Worm (Caenorhabditis elegans): ENCODE results near the gene B0284.3.

The B0284.3 gene

DNA sequence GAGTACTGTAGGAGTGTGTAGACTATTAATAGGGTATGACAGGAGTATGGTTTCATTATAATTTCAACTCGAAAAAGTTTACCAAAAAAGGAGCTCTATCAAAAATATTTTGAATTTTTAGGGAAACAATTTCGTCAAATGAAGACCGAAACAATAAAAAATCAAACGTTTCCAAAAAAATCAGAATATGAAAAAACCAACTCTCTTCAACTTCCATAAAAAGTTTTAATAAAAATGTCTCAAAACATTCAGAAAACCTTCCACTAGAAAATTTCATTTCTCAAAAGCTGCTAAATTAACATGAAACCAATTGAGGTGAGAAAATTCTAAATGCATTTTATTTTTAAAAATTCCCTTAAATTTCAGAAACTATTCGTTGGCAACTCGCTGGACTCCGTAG is 9.0 kb downstream of the B0284.3 start, which contains the start of gene ckb-3:
Gene ckb-3 (plus strand): TSS at position 301 of the 400 bp plus-strand sequence.
- TF ChIP-seq ceh-90 (tag; optimal IDR thresholded peaks at IDR 0.05) = no peak

DNA sequence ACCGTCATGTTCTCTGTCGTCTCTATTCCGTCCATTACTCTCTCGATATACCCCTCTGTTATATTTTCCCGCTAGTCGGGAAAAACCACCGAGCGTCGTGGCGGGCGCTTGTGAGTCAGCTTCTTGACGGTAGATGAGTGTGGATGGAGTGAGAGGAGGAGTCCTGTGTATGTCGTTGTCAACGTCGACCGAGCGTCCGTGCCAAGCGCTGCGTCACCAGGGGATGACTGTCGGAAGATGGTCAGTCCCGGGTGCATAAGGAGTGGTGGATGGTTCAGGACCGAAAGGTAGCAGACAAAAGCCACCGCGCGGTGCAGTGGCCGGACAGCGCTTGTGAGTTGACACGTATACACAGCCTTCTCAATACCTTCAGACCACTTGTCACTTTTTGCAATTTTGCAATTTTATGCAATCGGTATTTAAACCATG is 10.2 kb downstream of the B0284.3 start:
- TF ChIP-seq nhr-90 (tag; optimal IDR thresholded peaks at IDR 0.05; ENCODE audit: poor library complexity) (peak; percentile 37), nhr-71 (tag; optimal IDR thresholded peaks at IDR 0.05) (peak; percentile 61), nhr-20 (tag; optimal IDR thresholded peaks at IDR 0.05) (peak; percentile 36), swsn-7 (tag; optimal IDR thresholded peaks at IDR 0.05) (peak; percentile 21), nhr-47 (tag; optimal IDR thresholded peaks at IDR 0.05) (peak; percentile 51), lin-35 (GFP tag; optimal IDR thresholded peaks at IDR 0.05) (peak in 1 of 2 experiments; percentile 26), nhr-19 (GFP tag; conservative IDR thresholded peaks at IDR 0.05) (peak; percentile 68), C16A3.4 (tag; optimal IDR thresholded peaks at IDR 0.05) (peak; percentile 13), aly-2 (tag; optimal IDR thresholded peaks at IDR 0.05) (peak; percentile 35), snu-23 (GFP tag; optimal IDR thresholded peaks at IDR 0.05) (peak; percentile 45), jun-1 (tag; optimal IDR thresholded peaks at IDR 0.05) (peak; percentile 17), lir-3 (tag; optimal IDR thresholded peaks at IDR 0.05; ENCODE audit: poor library complexity) (peak; percentile 27), tbx-2 (tag; optimal IDR thresholded peaks at IDR 0.05) (peak; percentile 24), mdl-1 (tag; optimal IDR thresholded peaks at IDR 0.05) (peak in 1 of 2 experiments; percentile 14), lsy-2 (tag; optimal IDR thresholded peaks at IDR 0.05) (peak in 1 of 2 experiments; percentile 57), dsc-1 (tag; optimal IDR thresholded peaks at IDR 0.05) (peak; percentile 44), xbp-1 (tag; optimal IDR thresholded peaks at IDR 0.05) (peak; percentile 28), efl-1 (optimal IDR thresholded peaks at IDR 0.05) (peak in 1 of 2 experiments; percentile 9), efl-1 (GFP tag; optimal IDR thresholded peaks at IDR 0.05 in 1 of 2) (peak in 1 of 2 experiments; percentile 70)

DNA sequence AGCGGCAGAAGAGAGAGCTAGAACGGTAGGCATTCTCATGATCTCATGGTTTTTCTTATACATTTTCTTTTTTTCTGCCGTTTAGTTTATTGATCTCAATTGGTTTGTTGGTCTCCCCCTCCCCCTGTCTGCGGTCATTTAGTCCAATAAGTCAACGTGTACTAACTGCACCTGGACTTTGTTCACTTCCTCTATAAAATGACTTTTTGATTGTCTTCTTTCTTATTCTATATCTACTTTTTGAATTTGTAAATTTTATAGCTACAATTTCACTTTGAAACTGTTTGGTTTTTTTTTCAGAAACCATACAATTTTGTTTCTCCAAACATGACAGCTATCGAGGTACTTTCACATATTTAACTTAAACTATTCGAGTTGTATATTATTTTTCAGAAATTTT is 12.0 kb downstream of the B0284.3 start, which contains the start of gene ckb-2:
Gene ckb-2 (plus strand): TSS at position 301 of the 400 bp plus-strand sequence.
- TF ChIP-seq efl-3 (GFP tag; optimal IDR thresholded peaks at IDR 0.05) (no peak), Y116A8C.19 (tag; optimal IDR thresholded peaks at IDR 0.05; ENCODE audit: borderline replicate concordance) (no peak), hpl-2 (GFP tag; optimal IDR thresholded peaks at IDR 0.05) (no peak), ceh-63 (GFP tag; optimal IDR thresholded peaks at IDR 0.05) (no peak), xbp-1 (tag; optimal IDR thresholded peaks at IDR 0.05) (peak; percentile 71)

DNA sequence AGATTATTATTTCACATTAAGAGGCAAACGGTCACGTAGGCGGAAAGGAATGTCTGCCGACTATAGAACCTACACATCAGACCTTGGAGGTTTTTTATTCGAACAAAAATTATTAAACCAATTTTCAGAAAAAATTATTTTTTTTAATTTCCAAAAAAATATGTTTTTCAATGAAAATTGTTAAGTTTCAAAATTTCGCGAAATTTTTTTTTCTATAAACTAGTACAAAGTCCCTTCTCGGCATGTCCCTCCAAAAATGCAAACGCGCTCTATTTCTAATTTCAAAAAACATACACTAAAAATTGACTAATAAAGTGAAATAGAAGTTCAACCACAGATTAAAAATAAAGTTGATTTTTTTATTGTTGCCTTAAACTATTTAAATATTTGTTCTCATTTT is 14.6 kb downstream of the B0284.3 start, which contains the start of gene ckb-1:
Gene ckb-1 (plus strand): TSS at position 301 of the 400 bp plus-strand sequence.
- TF ChIP-seq ztf-11 (tag; optimal IDR thresholded peaks at IDR 0.05) (no peak), mef-2 (tag; optimal IDR thresholded peaks at IDR 0.05) (no peak), dpl-1 (GFP tag; optimal IDR thresholded peaks at IDR 0.05) (peak in 1 of 3 experiments; percentile 24), nhr-47 (tag; optimal IDR thresholded peaks at IDR 0.05) (no peak), snpc-4 (tag; optimal IDR thresholded peaks at IDR 0.05) (no peak), lin-35 (GFP tag; optimal IDR thresholded peaks at IDR 0.05) (peak in 1 of 2 experiments; percentile 18), lsy-2 (tag; optimal IDR thresholded peaks at IDR 0.05) (peak; percentile 0 to 32)

DNA sequence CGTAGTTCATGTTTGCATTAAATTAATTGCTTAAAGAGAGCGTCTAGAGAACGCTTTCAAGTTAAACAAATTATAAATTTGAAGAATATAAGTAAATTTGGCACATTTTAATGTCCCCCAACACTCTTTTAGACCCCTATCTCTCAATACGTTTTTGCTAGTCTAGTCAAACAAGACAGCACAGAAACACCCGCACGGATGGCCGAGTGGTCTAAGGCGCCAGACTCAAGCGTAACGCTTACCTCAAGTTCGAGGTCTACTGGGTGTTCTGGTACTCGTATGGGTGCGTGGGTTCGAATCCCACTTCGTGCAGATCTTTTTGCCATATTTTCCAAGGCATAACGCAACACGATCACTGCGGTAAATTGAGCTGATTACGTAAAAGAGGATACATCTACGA is 17.3 kb downstream of the B0284.3 start:
- TF ChIP-seq ceh-63 (GFP tag; optimal IDR thresholded peaks at IDR 0.05) (no peak), nhr-47 (tag; optimal IDR thresholded peaks at IDR 0.05) (peak; percentile 36), nhr-19 (GFP tag; conservative IDR thresholded peaks at IDR 0.05) (peak; percentile 28), unc-98 (GFP tag; IDR thresholded peaks at IDR 0.05) (no peak), swsn-7 (tag; optimal IDR thresholded peaks at IDR 0.05) (peak; percentile 10), ceh-8 (GFP tag; optimal IDR thresholded peaks at IDR 0.05) (no peak), lin-39 (tag; optimal IDR thresholded peaks at IDR 0.05) (no peak), elt-2 (tag; optimal IDR thresholded peaks at IDR 0.05) (no peak), nhr-77 (tag; optimal IDR thresholded peaks at IDR 0.05) (no peak), nhr-85 (tag) (peak; percentile 71), snu-23 (GFP tag; optimal IDR thresholded peaks at IDR 0.05) (peak; percentile 49), rnt-1 (tag; optimal IDR thresholded peaks at IDR 0.05) (peak; percentile 48), lin-35 (GFP tag; optimal IDR thresholded peaks at IDR 0.05) (peak in 1 of 2 experiments; percentile 55), nhr-90 (tag; optimal IDR thresholded peaks at IDR 0.05; ENCODE audit: poor library complexity) (peak; percentile 47), skn-1 (tag; optimal IDR thresholded peaks at IDR 0.05) (no peak), nhr-28 (tag; optimal IDR thresholded peaks at IDR 0.05) (no peak), pax-3 (tag; optimal IDR thresholded peaks at IDR 0.05) (no peak), mab-9 (GFP tag; IDR thresholded peaks at IDR 0.05) (no peak), isw-1 (GFP tag; IDR thresholded peaks at IDR 0.05) (no peak), lin-14 (GFP tag; optimal IDR thresholded peaks at IDR 0.05) (no peak), nhr-11 (tag; optimal IDR thresholded peaks at IDR 0.05) (no peak), xbp-1 (tag; optimal IDR thresholded peaks at IDR 0.05) (peak; percentile 3), tlp-1 (tag; optimal IDR thresholded peaks at IDR 0.05) (no peak)
